Worm (Caenorhabditis elegans): ENCODE results near the gene C09E7.11.

C09E7.11 gene

DNA sequence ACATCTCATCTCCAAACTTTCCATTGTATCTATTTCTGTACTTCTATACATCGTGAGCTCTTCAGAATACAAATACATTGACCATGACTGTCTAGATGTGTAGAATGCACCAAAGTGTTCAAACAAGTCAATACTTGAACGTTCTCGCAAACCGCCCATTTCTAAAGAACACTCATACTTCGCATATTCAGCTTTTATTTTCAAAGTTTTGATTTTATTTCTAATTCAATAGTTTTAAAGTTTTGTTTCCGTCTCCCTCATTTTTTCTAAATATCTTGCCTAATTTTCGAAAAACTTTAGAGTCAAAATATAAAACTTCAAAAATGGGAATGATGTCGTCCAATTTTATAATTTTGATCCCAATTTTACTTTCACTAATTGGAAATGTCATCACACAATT lies 3.3 kb upstream of the C09E7.11 start, which contains the start of gene pqn-10:
Gene pqn-10 (plus strand): TSS at position 301 of the 400 bp plus-strand sequence.
- TF ChIP-seq rbr-2 (tag; optimal IDR thresholded peaks at IDR 0.05) (no peak), nhr-25 (tag; optimal IDR thresholded peaks at IDR 0.05; ENCODE audit: borderline replicate concordance, insufficient read depth) (no peak), nhr-10 (tag; optimal IDR thresholded peaks at IDR 0.05) (no peak), nhr-11 (tag; optimal IDR thresholded peaks at IDR 0.05) (no peak), snpc-1.2 (GFP tag; IDR thresholded peaks at IDR 0.05) (no peak), dve-1 (tag; optimal IDR thresholded peaks at IDR 0.05; ENCODE audit: insufficient read depth) (no peak), dpl-1 (GFP tag; optimal IDR thresholded peaks at IDR 0.05) (no peak), aha-1 (tag) (no peak)

DNA sequence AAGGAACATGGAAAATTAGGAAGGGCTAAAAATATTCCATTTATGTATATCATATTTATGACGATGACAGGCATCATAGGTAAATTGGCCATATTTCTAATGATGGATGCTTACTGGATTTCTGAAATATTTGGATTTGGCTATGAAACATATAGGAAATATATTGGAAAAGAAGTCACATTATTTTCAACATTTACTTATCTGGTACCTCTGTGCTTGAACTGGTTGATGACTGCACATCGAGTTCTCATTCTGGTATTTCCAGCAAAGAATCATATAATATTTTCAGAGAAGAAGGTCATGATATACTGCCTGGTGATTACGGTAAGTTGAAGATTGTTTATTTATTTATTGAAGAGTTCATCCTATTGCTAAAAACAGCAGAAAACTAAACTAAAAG lies 1.4 kb downstream of the C09E7.11 start, which contains the start of gene srxa-5:
Gene srxa-5 (plus strand): TSS at position 301 of the 400 bp plus-strand sequence.
- TF ChIP-seq lin-15B (tag; optimal IDR thresholded peaks at IDR 0.05) (no peak), hlh-11 (tag; optimal IDR thresholded peaks at IDR 0.05) (no peak), aha-1 (tag) (no peak), rbr-2 (tag; optimal IDR thresholded peaks at IDR 0.05) (no peak), madf-9 (GFP tag; conservative IDR thresholded peaks at IDR 0.05) (no peak), lin-29 (GFP tag; IDR thresholded peaks at IDR 0.05) (no peak), nhr-28 (tag; optimal IDR thresholded peaks at IDR 0.05) (no peak), tag-97 (GFP tag; IDR thresholded peaks at IDR 0.05) (no peak), F10B5.3 (tag; optimal IDR thresholded peaks at IDR 0.05) (no peak)

DNA sequence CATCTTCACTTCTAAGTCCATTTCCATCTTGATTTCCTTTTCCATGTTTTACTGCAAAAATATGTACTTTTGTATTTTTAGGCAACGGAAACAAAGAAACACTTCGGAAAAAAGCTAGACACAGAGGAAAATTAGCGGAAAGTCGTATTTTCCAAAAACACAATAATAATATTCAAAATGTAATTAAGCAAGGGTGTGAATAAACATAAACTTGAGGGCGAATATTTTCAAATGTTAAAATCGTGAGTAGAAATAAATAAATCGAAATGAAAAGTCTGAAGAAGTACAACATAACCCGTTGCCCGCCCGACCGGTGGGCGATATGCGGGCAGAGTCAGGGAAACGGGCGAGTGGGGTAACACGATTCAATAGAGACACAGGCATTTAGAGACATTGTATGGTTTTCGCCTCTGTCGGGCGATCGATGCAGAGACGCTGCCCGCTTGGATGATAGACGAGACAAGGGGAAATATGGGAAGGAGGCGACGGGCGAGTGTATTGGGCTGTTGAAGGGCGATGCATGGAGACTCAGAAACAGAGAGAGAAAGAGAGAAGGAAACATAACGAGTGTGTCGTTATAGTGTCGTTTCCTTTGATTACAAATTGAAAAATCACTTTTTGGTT lies 5.9 kb downstream of the C09E7.11 start, which contains the start of gene C09E7.4:
Gene C09E7.4 (minus strand): TSS at position 51 of the 624 bp plus-strand sequence.
- TF ChIP-seq ceh-20 (GFP tag; IDR thresholded peaks at IDR 0.05): no peak
- TF ChIP-seq unc-62 (GFP tag; optimal IDR thresholded peaks at IDR 0.05 in 1 of 2): peak in 1 of 2 experiments; percentile 77
- TF ChIP-seq unc-62 (tag; optimal IDR thresholded peaks at IDR 0.05): no peak
- no peak for TF ChIP-seq dmd-6 (GFP tag; IDR thresholded peaks at IDR 0.05)
- TF ChIP-seq rbr-2 (tag; optimal IDR thresholded peaks at IDR 0.05): peak; percentile 7
- peak; percentile 96 for TF ChIP-seq aha-1 (tag)

DNA sequence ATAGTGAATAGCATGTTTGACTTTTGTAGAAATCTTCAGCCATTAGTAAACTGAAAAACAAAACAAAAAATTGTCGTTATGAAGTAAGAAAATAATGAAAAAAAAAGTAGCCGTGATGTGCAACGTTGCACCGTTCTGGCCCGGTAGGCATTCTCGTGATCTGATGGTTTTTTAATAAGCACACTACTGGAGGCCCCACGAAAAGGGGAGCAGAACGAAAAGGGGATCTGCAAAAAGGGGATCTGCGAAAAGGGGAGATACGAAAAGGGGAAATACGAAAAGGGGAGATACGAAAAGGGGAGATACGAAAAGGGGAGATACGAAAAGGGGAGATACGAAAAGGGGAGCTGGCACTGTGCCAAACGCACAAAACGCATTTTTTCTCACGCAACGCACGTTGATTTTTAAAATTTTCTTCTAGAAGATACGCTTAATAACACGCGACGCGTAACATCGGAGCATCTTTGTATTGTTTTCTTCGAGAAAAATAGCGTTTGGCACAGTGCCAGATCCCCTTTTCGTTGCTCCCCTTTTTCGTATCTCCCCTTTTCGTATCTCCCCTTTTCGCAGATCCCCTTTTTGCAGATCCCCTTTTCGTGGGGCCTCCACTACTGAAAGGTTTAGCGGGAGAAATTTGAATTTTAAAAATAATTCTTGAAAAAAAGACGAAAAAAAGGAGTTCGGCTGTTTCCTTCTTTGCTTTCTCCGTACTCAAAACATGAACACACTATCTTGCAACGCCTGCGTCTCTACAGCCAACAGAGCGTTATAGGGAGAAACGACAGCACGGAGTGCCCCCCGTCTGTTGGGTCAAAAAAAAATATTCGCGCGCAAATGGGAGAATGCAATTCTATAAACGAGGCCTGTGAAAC lies 20.2 kb downstream of the C09E7.11 start, which contains the start of gene C09E7.7:
Gene C09E7.7 (minus strand): TSS at position 57 of the 872 bp plus-strand sequence.
- TF ChIP-seq dmd-9 (GFP tag; IDR thresholded peaks at IDR 0.05): peak; percentile 49; the same call in 1 of the 2 replicates
- peak; percentile 55; the same call in 1 of the 2 replicates for TF ChIP-seq tra-1 (GFP tag; IDR thresholded peaks at IDR 0.05)
- TF ChIP-seq mep-1 (tag; optimal IDR thresholded peaks at IDR 0.05): peak; percentile 77
- peak; percentile 69 for TF ChIP-seq T26A8.4 (GFP tag; IDR thresholded peaks at IDR 0.05)
- peak; percentile 62 for TF ChIP-seq dmd-6 (GFP tag; IDR thresholded peaks at IDR 0.05)
- peak; percentile 57 for TF ChIP-seq T20F7.1 (GFP tag; optimal IDR thresholded peaks at IDR 0.05)
- TF ChIP-seq mdl-1 (tag; optimal IDR thresholded peaks at IDR 0.05): peak in 1 of 2 experiments; percentile 38
- TF ChIP-seq daf-16 (GFP tag; optimal IDR thresholded peaks at IDR 0.05): peak in 1 of 2 experiments; percentile 25
- peak; percentile 37 for TF ChIP-seq daf-16 (tag; optimal IDR thresholded peaks at IDR 0.05)
- TF ChIP-seq nhr-28 (tag; optimal IDR thresholded peaks at IDR 0.05): peak; percentile 2
- peak; percentile 77 for TF ChIP-seq hmg-1.1 (GFP tag; IDR thresholded peaks at IDR 0.05)
- TF ChIP-seq zfp-2 (tag; optimal IDR thresholded peaks at IDR 0.05): peak; percentile 10
- peak; percentile 77 for TF ChIP-seq ceh-44 (GFP tag; IDR thresholded peaks at IDR 0.05)
- peak; percentile 35 for TF ChIP-seq mxl-3 (GFP tag; optimal IDR thresholded peaks at IDR 0.05)
- TF ChIP-seq egl-43 (GFP tag; IDR thresholded peaks at IDR 0.05): peak; percentile 66
- TF ChIP-seq arid-1 (GFP tag; conservative IDR thresholded peaks at IDR 0.05): peak; percentile 55; the same call in 1 of the 2 replicates
- TF ChIP-seq hif-1 (tag; optimal IDR thresholded peaks at IDR 0.05): peak in 1 of 2 experiments; percentile 51
- TF ChIP-seq ctbp-1 (GFP tag; IDR thresholded peaks at IDR 0.05): peak; percentile 71; the same call in 1 of the 2 replicates
- TF ChIP-seq hlh-11 (tag; optimal IDR thresholded peaks at IDR 0.05): peak; percentile 69
- TF ChIP-seq lin-38 (GFP tag; IDR thresholded peaks at IDR 0.05): peak; percentile 76
- peak; percentile 84 for TF ChIP-seq mes-2 (tag; optimal IDR thresholded peaks at IDR 0.05; ENCODE audit: poor library complexity, severe bottlenecking)
- TF ChIP-seq vab-7 (GFP tag; IDR thresholded peaks at IDR 0.05): peak; percentile 68
- peak; percentile 56 for TF ChIP-seq madf-9 (GFP tag; conservative IDR thresholded peaks at IDR 0.05)
- 0 out of 2 replicates have a peak, but pooled peaks have one; percentile 40 for TF ChIP-seq lin-29 (GFP tag; IDR thresholded peaks at IDR 0.05)
- 0 out of 2 replicates have a peak, but pooled peaks have one; percentile 14 for TF ChIP-seq Y75B8A.6 (GFP tag; IDR thresholded peaks at IDR 0.05)
- peak; percentile 85 for TF ChIP-seq nhr-42 (GFP tag; IDR thresholded peaks at IDR 0.05)
- TF ChIP-seq unc-130 (GFP tag; optimal IDR thresholded peaks at IDR 0.05): peak; percentile 49

Data from whole organism, L4 larva.